Fruit fly (Drosophila melanogaster) Kc167 (cell line): Measurements from ENCODE around the gene crc.

Experiments
- Myc ChIP-seq: fragments of >200 bp; optimal IDR thresholded peaks from 2 replicates; lab custom pipeline; 2017; ENCODE audit warnings: missing external identifiers
- Sin3A ChIP-seq: fragments of >200 bp; optimal IDR thresholded peaks from 2 replicates; lab custom pipeline; 2018; ENCODE audit warnings: missing external identifiers
- h ChIP-seq: fragments of >200 bp; optimal IDR thresholded peaks from 3 replicates; lab custom pipeline; 2018; ENCODE audit warnings: missing external identifiers
- insv ChIP-seq: fragments of >200 bp; optimal IDR thresholded peaks from 3 replicates; lab custom pipeline; 2018; ENCODE audit warnings: missing external identifiers
- psq ChIP-seq: fragments of >200 bp; optimal IDR thresholded peaks from 2 replicates; lab custom pipeline; 2017; ENCODE audit warnings: missing external identifiers
- ttk ChIP-seq: sonication (Bioruptor generic); optimal IDR thresholded peaks from 2 replicates; lab custom pipeline; 2017; ENCODE audit warnings: missing external identifiers

Gene crc

dm6 chr2L:21310427-21311199, at the start of gene crc:
TSS of gene crc (plus strand) at chr2L:21310866.
- TF ChIP-seq Sin3A (lab: Kevin White, UChicago) = no peak
- TF ChIP-seq insv = no peak
- TF ChIP-seq Myc (lab: Kevin White, UChicago) = no peak
- no peak for TF ChIP-seq ttk
- TF ChIP-seq psq = no peak
- TF ChIP-seq h (lab: Kevin White, UChicago) = no peak

dm6 chr2L:21260869-21261268, 49.8 kb upstream of the crc start:
- TF ChIP-seq h (lab: Kevin White, UChicago) (no peak), psq (no peak), insv (no peak), Sin3A (lab: Kevin White, UChicago) (no peak), ttk (no peak), Myc (lab: Kevin White, UChicago) (no peak)

- TF ChIP-seq ttk (no peak), Myc (lab: Kevin White, UChicago) (no peak)
Measured at dm6 chr2L:21262832-21263231, 47.8 kb upstream of the crc start, which contains the start of gene CG8671. TSS of gene CG8671 (plus strand) at chr2L:21262956.

- TF ChIP-seq Sin3A (lab: Kevin White, UChicago) (no peak), psq (no peak), ttk (no peak), insv (no peak)
Measured at dm6 chr2L:21263470-21264146, 47.1 kb upstream of the crc start.

DNA sequence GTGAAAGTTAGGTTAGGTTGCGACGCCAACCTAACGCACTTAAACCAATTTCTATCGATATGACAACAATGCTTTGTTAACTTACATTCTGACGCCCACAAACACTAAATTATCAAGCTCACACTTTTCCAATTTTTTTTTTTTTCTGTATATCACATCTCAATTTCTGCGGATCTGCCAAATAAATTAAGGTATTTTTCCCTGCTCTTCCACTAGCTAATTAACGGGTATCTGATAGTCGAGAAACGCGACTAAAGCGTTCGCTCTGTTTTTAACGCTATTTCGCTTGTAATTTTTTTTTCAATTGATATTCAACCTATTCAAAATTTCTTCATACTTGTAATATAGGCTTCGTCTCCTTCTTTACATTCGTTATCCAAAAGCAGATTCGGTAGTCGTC, 44.4 kb upstream of the crc start:
- TF ChIP-seq Myc (lab: Kevin White, UChicago) (no peak), Sin3A (lab: Kevin White, UChicago) (no peak), insv (no peak), psq (no peak), h (lab: Kevin White, UChicago) (no peak)

DNA sequence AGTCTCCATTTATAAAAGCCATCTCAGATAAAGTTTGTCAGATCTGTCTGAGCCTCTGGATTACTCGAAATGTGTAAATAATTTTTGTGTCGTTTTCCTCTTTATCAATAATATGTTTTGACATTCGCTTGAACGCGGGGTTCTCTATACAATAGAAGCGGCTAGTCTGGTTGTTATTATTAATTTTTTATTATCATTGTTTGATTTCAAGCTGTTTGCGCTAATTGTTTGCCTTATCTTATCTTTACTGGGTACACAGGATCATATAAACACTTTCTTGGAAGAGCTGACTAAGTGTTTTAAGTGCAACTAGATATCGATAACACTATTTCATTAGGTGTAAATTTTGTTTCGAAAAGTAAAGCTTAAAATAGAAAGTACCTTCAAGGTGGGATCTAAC, 42.5 kb upstream of the crc start:
- TF ChIP-seq h (lab: Kevin White, UChicago) = no peak
- TF ChIP-seq Myc (lab: Kevin White, UChicago) = no peak
- TF ChIP-seq insv = no peak
- no peak for TF ChIP-seq Sin3A (lab: Kevin White, UChicago)
- TF ChIP-seq psq = no peak
- no peak for TF ChIP-seq ttk

DNA sequence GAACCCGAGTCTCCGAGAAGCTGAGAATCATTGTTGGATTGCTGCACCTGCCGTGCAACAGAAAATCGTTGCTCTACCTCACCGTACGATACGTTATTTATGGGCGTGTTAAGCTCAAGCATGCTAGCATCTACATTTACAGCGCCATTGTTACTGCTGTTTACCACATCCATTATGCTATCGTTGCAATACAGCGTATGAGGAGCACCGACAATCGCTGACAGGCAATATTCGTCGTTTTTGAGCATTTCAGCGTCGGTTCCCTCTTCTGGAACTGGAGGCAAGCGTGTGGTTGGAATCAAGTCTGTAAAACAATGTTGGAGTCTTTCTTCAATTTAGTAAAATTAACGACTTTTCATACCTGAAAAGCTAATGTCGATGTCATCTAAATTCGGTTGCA, 21.6 kb upstream of the crc start:
- no peak for TF ChIP-seq Sin3A (lab: Kevin White, UChicago)
- no peak for TF ChIP-seq ttk
- no peak for TF ChIP-seq insv
- TF ChIP-seq psq = no peak
- TF ChIP-seq Myc (lab: Kevin White, UChicago) = no peak
- no peak for TF ChIP-seq h (lab: Kevin White, UChicago)

dm6 chr2L:21290434-21290833, 20.2 kb upstream of the crc start, which contains the start of gene Gr39a:
TSS of gene Gr39a (plus strand) at chr2L:21290734.
- TF ChIP-seq h (lab: Kevin White, UChicago) (no peak), Sin3A (lab: Kevin White, UChicago) (no peak), ttk (no peak), psq (no peak), Myc (lab: Kevin White, UChicago) (no peak), insv (no peak)

DNA sequence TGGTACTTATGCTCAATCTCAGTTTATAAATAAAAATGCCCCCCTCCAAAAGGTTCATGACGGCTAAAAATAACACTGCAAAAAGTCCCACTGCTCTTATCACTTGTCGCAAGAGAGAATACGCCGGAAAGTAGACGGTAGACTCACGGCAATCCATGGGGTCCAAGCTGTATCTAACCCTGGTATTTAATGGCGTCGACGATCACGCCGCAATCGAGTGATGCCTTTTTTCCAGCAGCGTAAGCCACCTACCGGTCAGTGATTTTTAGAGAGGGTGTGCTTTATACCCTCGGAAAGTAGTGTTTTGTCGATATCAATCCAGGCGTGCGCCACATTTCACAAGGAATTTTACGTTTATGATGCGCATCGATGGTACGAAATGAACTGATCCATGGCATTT, 11.1 kb upstream of the crc start:
- TF ChIP-seq ttk = no peak
- no peak for TF ChIP-seq Sin3A (lab: Kevin White, UChicago)
- TF ChIP-seq Myc (lab: Kevin White, UChicago) = no peak
- no peak for TF ChIP-seq insv
- no peak for TF ChIP-seq psq
- no peak for TF ChIP-seq h (lab: Kevin White, UChicago)

dm6 chr2L:21302064-21302463, 8.6 kb upstream of the crc start:
- TF ChIP-seq Sin3A (lab: Kevin White, UChicago) (no peak), Myc (lab: Kevin White, UChicago) (no peak), h (lab: Kevin White, UChicago) (no peak), ttk (no peak), psq (no peak), insv (no peak)

DNA sequence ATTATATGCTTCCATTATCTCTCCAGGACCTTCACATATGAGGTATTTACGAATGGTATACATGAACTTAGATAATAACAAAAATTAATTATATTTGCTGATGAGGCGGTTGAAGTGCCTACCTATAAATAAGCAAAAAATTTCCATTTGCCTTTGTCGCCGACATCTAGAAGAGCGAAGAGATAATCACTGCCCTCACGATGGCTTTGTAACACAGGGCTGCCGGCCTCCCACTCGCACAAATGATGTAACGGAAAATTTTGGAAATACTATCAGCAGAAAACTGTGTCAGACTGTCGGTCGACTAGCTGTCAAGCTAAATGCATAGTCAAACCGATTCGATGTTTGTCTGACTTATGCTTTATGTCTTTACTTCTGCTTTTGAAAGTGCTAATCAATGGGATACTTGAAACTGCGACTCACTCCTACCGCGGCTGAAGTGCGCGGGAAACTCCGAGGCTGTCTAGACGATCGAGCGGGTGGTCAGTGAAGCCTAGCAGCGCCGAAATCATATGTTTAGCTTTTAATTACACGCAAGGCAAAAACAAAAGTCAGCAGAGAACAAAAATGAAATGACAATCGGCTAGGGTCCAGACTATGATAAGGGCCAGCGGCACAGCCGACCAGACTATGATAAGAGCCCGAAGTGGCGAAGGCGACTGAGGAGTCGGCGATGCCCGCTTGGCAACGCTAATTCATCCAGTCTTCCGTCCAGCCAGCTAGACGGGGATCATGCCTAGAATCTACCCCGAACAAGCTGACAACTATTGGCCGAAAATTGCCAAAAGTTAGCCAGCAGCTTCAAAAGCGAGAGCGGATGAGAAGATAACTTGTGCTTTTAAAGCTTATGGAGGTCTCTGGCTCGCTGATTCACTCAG, 6.8 kb upstream of the crc start:
- TF ChIP-seq h (lab: Kevin White, UChicago) (no peak), Myc (lab: Kevin White, UChicago) (no peak), Sin3A (lab: Kevin White, UChicago) (no peak), insv (no peak), ttk (no peak), psq (no peak)

DNA sequence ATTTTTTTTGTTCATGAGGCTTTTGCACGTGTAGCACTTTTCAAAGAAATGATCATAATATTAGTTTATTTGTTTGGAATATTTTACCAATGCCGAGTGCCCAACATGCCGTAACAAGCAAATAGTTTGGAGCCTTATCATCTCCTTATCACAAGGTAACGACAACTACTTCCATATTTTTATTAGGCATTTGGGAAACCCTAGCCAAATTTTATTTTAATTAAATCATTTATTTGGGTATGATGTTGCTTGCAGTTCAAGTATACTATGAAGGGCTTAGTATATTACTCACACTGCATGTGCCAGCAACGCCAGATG, 6.2 kb upstream of the crc start:
- TF ChIP-seq ttk = no peak
- no peak for TF ChIP-seq Sin3A (lab: Kevin White, UChicago)
- no peak for TF ChIP-seq h (lab: Kevin White, UChicago)
- TF ChIP-seq insv = no peak
- no peak for TF ChIP-seq psq
- TF ChIP-seq Myc (lab: Kevin White, UChicago) = no peak
